Worm (Caenorhabditis elegans) whole organism, late embryonic: ENCODE measurements around the gene rad-50.

ENCODE experiments used
- ama-1 ChIP-seq: fragments of 150-350 bp; optimal IDR thresholded peaks from 2 replicates; lab custom pipeline; 2014
- ceh-2 ChIP-seq: sonication (generic microtip); optimal IDR thresholded peaks from 2 replicates; lab custom pipeline; 2016; ENCODE audit warnings: missing genotype, missing genetic modification characterization, missing compliant biosample characterization
- ceh-31 ChIP-seq: sonication (generic microtip); optimal IDR thresholded peaks from 2 replicates; lab custom pipeline; 2016; ENCODE audit warnings: missing genetic modification characterization, missing compliant biosample characterization
- dve-1 ChIP-seq: sonication (generic microtip); optimal IDR thresholded peaks from 2 replicates; lab custom pipeline; 2017; ENCODE audit warnings: antibody characterized with exemption, mild to moderate bottlenecking, missing genetic modification characterization, missing compliant biosample characterization
- hlh-30 ChIP-seq: sonication (generic microtip); optimal IDR thresholded peaks from 2 replicates; lab custom pipeline; 2017; ENCODE audit warnings: antibody characterized with exemption, missing genetic modification characterization, missing compliant biosample characterization; ENCODE audit not compliant: insufficient read depth
- nhr-11 ChIP-seq: fragments of 150-350 bp; optimal IDR thresholded peaks from 2 replicates; lab custom pipeline; 2014; ENCODE audit warnings: missing biosample characterization, missing genetic modification characterization
- pag-3 ChIP-seq: sonication (generic microtip); optimal IDR thresholded peaks from 2 replicates; lab custom pipeline; 2016; ENCODE audit warnings: missing compliant biosample characterization, missing genetic modification characterization, borderline replicate concordance
- pqm-1 ChIP-seq: sonication (generic microtip); optimal IDR thresholded peaks from 2 replicates; lab custom pipeline; 2016; ENCODE audit warnings: missing genetic modification characterization, missing compliant biosample characterization
- unc-55 ChIP-seq: sonication (generic microtip); optimal IDR thresholded peaks from 2 replicates; lab custom pipeline; 2017; ENCODE audit warnings: missing biosample characterization, missing genetic modification reagents, missing genetic modification characterization
- unc-86 ChIP-seq: sonication (generic microtip); optimal IDR thresholded peaks from 2 replicates; lab custom pipeline; 2016; ENCODE audit warnings: missing genetic modification characterization, missing compliant biosample characterization
- ztf-16 ChIP-seq: sonication (generic microtip); optimal IDR thresholded peaks from 2 replicates; lab custom pipeline; 2017; ENCODE audit warnings: missing genetic modification characterization, missing compliant biosample characterization

DNA sequence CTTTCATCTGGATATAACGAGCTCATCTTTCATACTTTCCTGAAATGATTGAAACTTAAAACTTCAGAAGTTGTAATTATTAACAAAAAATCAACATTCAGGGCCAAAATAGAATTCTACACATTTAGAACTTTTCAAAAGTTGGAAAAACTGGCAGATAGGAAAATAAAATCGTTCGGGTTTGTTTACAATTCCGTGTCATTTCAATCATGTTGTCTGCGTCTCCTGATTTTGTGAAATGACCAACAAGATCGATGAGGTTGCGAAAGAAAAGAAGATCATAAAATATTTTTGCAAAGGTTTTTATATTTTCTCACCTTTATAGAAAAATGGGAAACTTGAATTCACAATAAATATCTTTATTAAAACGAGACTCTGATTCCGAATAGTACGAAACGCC lies 43.1 kb downstream of the rad-50 start, which contains the start of gene rskd-1:
- TF ChIP-seq unc-55 (GFP tag; lab: Kevin White, UChicago) (peak; percentile 51), ceh-2 (tag; lab: Kevin White, UChicago) (no peak), dve-1 (tag; lab: Kevin White, UChicago) (no peak), ztf-16 (tag; lab: Kevin White, UChicago) (no peak), pag-3 (tag; lab: Kevin White, UChicago) (no peak), nhr-11 (no peak), ama-1 (lab: Kevin White, UChicago) (no peak), unc-86 (tag; lab: Kevin White, UChicago) (no peak), hlh-30 (no peak), ceh-31 (tag; lab: Kevin White, UChicago) (no peak), pqm-1 (tag; lab: Kevin White, UChicago) (no peak)
